Worm (Caenorhabditis elegans) whole organism, L4/young adult: ENCODE data around the gene pbs-3.

Source experiments
- W03F9.2 ChIP-seq: fragments of 150-350 bp; optimal IDR thresholded peaks from 2 replicates; lab custom pipeline; 2014; ENCODE audit warnings: missing biosample characterization, missing genetic modification characterization
- him-1 ChIP-seq: sonication (generic microtip); optimal IDR thresholded peaks from 2 replicates; lab custom pipeline; 2016; ENCODE audit warnings: missing genotype, missing genetic modification reagents, missing genetic modification characterization, missing compliant biosample characterization

- TF ChIP-seq him-1, result no peak
- TF ChIP-seq W03F9.2 (tag; lab: Kevin White, UChicago), result no peak
Observed at ce11 chrII:5004781-5005180, 49.6 kb upstream of the pbs-3 start, which contains the start of gene F59A6.4.
